Fruit fly (Drosophila melanogaster) whole organism, adult: ENCODE data around the gene Uqcc1.

Experiments used
- CG33017 ChIP-seq: fragments of 200-800 bp; sonication (Bioruptor generic); optimal IDR thresholded peaks from 2 replicates; lab custom pipeline; 2018; ENCODE audit warnings: missing biosample characterization, mild to moderate bottlenecking, missing genetic modification characterization, moderate library complexity
- bab1 ChIP-seq: fragments of 200-800 bp; sonication (Bioruptor generic); optimal IDR thresholded peaks from 3 replicates; lab custom pipeline; 2019; ENCODE audit warnings: missing biosample characterization, mild to moderate bottlenecking, missing genetic modification characterization, moderate library complexity

- TF ChIP-seq CG33017 (tag; lab: Kevin White, UChicago), result no peak
- no peak for TF ChIP-seq bab1 (GFP tag; lab: Kevin White, UChicago)
These were observed 42.1 kb upstream of the Uqcc1 start for dm6 chr3L:6999993-7000392.
